Fruit fly (Drosophila melanogaster): Measurements from ENCODE around the gene CG7368.

The CG7368 gene

dm6 chr3L:11552996-11553671, 43.9 kb upstream of the CG7368 start (continued):
- TF ChIP-seq CG8290 (GFP tag; optimal IDR thresholded peaks at IDR 0.05), result no peak
- TF ChIP-seq CG8290 (tag; optimal IDR thresholded peaks at IDR 0.05), result peak in 1 of 2 experiments; percentile 73
- peak; percentile 94 for TF ChIP-seq lbe (GFP tag; optimal IDR thresholded peaks at IDR 0.05)
- TF ChIP-seq CG13123 (GFP tag; optimal IDR thresholded peaks at IDR 0.05), result no peak
- peak; percentile 92 for TF ChIP-seq D (optimal IDR thresholded peaks at IDR 0.05)
- no peak for TF ChIP-seq D (GFP tag; optimal IDR thresholded peaks at IDR 0.05)
- TF ChIP-seq Hsf (GFP tag; optimal IDR thresholded peaks at IDR 0.05), result no peak
- TF ChIP-seq CG12744 (GFP tag; optimal IDR thresholded peaks at IDR 0.05), result no peak
- TF ChIP-seq wor (GFP tag; IDR thresholded peaks at IDR 0.05), result no peak
- peak; percentile 34; the same call in 1 of the 2 replicates for TF ChIP-seq tna (GFP tag; IDR thresholded peaks at IDR 0.05; ENCODE audit: partially characterized antibody)
- peak; percentile 38 for TF ChIP-seq CG10147 (GFP tag; optimal IDR thresholded peaks at IDR 0.05)
- TF ChIP-seq Lpt (GFP tag; optimal IDR thresholded peaks at IDR 0.05), result no peak
- TF ChIP-seq CG2129 (GFP tag; IDR thresholded peaks at IDR 0.05; ENCODE audit: partially characterized antibody), result peak; percentile 16; the same call in 1 of the 2 replicates
- no peak for TF ChIP-seq CG3726 (GFP tag; IDR thresholded peaks at IDR 0.05)
- TF ChIP-seq p53 (GFP tag; optimal IDR thresholded peaks at IDR 0.05), result no peak
- TF ChIP-seq ash1 (GFP tag; optimal IDR thresholded peaks at IDR 0.05), result peak; percentile 17
- TF ChIP-seq CG15601 (tag; optimal IDR thresholded peaks at IDR 0.05), result no peak
- no peak for TF ChIP-seq Dref (GFP tag; IDR thresholded peaks at IDR 0.05)
- peak; percentile 28 for TF ChIP-seq pzg (GFP tag; optimal IDR thresholded peaks at IDR 0.05)
- TF ChIP-seq CTCF (GFP tag; optimal IDR thresholded peaks at IDR 0.05), result peak; percentile 14
- no peak for TF ChIP-seq Atf3 (GFP tag; optimal IDR thresholded peaks at IDR 0.05)
- TF ChIP-seq E2f1 (GFP tag; IDR thresholded peaks at IDR 0.05), result no peak; the same call in 1 of the 2 replicates
- TF ChIP-seq CG4820 (GFP tag; optimal IDR thresholded peaks at IDR 0.05), result no peak
- TF ChIP-seq CG2120 (GFP tag; optimal IDR thresholded peaks at IDR 0.05), result no peak
- TF ChIP-seq en (GFP tag; optimal IDR thresholded peaks at IDR 0.05), result no peak
- TF ChIP-seq Gsc (GFP tag; IDR thresholded peaks at IDR 0.05), result no peak
- no peak for TF ChIP-seq CG8388 (GFP tag; optimal IDR thresholded peaks at IDR 0.05)
- peak; percentile 59 for TF ChIP-seq BtbVII (GFP tag; optimal IDR thresholded peaks at IDR 0.05)
- TF ChIP-seq CG8478 (optimal IDR thresholded peaks at IDR 0.05), result peak; percentile 93
- no peak for TF ChIP-seq CG2116 (GFP tag; optimal IDR thresholded peaks at IDR 0.05)
- peak; percentile 97 for TF ChIP-seq kni (GFP tag; optimal IDR thresholded peaks at IDR 0.05)
- no peak for TF ChIP-seq CG10979 (tag; optimal IDR thresholded peaks at IDR 0.05)
- no peak for TF ChIP-seq CG13424 (tag; optimal IDR thresholded peaks at IDR 0.05)
- peak; percentile 5 for TF ChIP-seq run (tag; optimal IDR thresholded peaks at IDR 0.05)
- peak; percentile 21 for TF ChIP-seq YL-1 (GFP tag; optimal IDR thresholded peaks at IDR 0.05)
- no peak for TF ChIP-seq zfh1 (GFP tag; IDR thresholded peaks at IDR 0.05)
- peak; percentile 7 for TF ChIP-seq tin (GFP tag; optimal IDR thresholded peaks at IDR 0.05)
- no peak for TF ChIP-seq HLH54F (GFP tag; optimal IDR thresholded peaks at IDR 0.05)
- no peak for TF ChIP-seq CG16779 (GFP tag; IDR thresholded peaks at IDR 0.05)
- no peak for TF ChIP-seq CG10274 (GFP tag; optimal IDR thresholded peaks at IDR 0.05)
- TF ChIP-seq CG11085 (GFP tag; IDR thresholded peaks at IDR 0.05), result no peak
- peak; percentile 72 for TF ChIP-seq Hand (GFP tag; optimal IDR thresholded peaks at IDR 0.05)
- TF ChIP-seq CG2875 (GFP tag; optimal IDR thresholded peaks at IDR 0.05), result peak; percentile 13
- TF ChIP-seq stwl (tag; optimal IDR thresholded peaks at IDR 0.05), result peak; percentile 47
- peak; percentile 18 for TF ChIP-seq Tbp (GFP tag; optimal IDR thresholded peaks at IDR 0.05)
- TF ChIP-seq CG33557 (GFP tag; optimal IDR thresholded peaks at IDR 0.05), result no peak
- no peak for TF ChIP-seq H15 (GFP tag; IDR thresholded peaks at IDR 0.05)
- TF ChIP-seq fd96Cb (tag; optimal IDR thresholded peaks at IDR 0.05), result no peak
- no peak for TF ChIP-seq tgo (GFP tag; IDR thresholded peaks at IDR 0.05)
- peak; percentile 98 for TF ChIP-seq chinmo (GFP tag; IDR thresholded peaks at IDR 0.05; ENCODE audit: partially characterized antibody)
- TF ChIP-seq gem (tag; optimal IDR thresholded peaks at IDR 0.05), result no peak
- no peak for TF ChIP-seq CG6654 (GFP tag; optimal IDR thresholded peaks at IDR 0.05)

Measured in whole organism, embryonic.